Fruit fly (Drosophila melanogaster) whole organism, embryonic: ENCODE measurements around the gene CG43998.
A peak's percentile ranks its signal among the peaks of the same experiment; 100 is the strongest.

Experiments used
- CG14860 ChIP-seq: fragments of 200-800 bp; sonication (Bioruptor generic); IDR thresholded peaks from 3 replicates; pipeline ENCODE4 v1.3.6; 2022; ENCODE audit warnings: missing biosample characterization, missing genetic modification characterization; ENCODE audit not compliant: partially characterized antibody
- CG15011 ChIP-seq: fragments of 200-800 bp; sonication (Bioruptor generic); optimal IDR thresholded peaks from 3 replicates; lab custom pipeline; 2018; ENCODE audit warnings: missing biosample characterization, mild to moderate bottlenecking, missing genetic modification characterization
- CG17186 ChIP-seq: fragments of 200-800 bp; sonication (Bioruptor generic); optimal IDR thresholded peaks from 3 replicates; lab custom pipeline; 2017; ENCODE audit warnings: missing biosample characterization, missing genetic modification reagents, missing genetic modification characterization
- CG17361 ChIP-seq: fragments of 200-800 bp; sonication (Bioruptor generic); IDR thresholded peaks from 3 replicates; pipeline ENCODE4 v1.3.6; 2022; ENCODE audit warnings: missing biosample characterization, missing genetic modification characterization
- CG18476 ChIP-seq: fragments of 200-800 bp; sonication (Bioruptor generic); optimal IDR thresholded peaks from 2 replicates; lab custom pipeline; 2016; ENCODE audit warnings: missing biosample characterization, mild to moderate bottlenecking, missing genetic modification characterization
- CG2199 ChIP-seq: fragments of 200-800 bp; sonication (Bioruptor generic); IDR thresholded peaks from 3 replicates; pipeline ENCODE4 v1.3.6; 2022; ENCODE audit warnings: missing biosample characterization, missing genetic modification characterization
- CG2712 ChIP-seq: fragments of 200-800 bp; optimal IDR thresholded peaks from 3 replicates; lab custom pipeline; 2019; ENCODE audit warnings: missing biosample characterization, mild to moderate bottlenecking, missing genetic modification characterization, moderate library complexity
- CG33213 ChIP-seq: fragments of 200-800 bp; sonication (Bioruptor generic); optimal IDR thresholded peaks from 3 replicates; lab custom pipeline; 2016; ENCODE audit warnings: missing biosample characterization, missing genetic modification characterization
- CG4360 ChIP-seq: fragments of 200-800 bp; sonication (Bioruptor generic); IDR thresholded peaks from 2 replicates; pipeline ENCODE4 v1.3.6; 2022; ENCODE audit warnings: missing biosample characterization, missing genetic modification characterization
- CG6175 ChIP-seq: fragments of 200-800 bp; sonication (Bioruptor generic); IDR thresholded peaks from 3 replicates; pipeline ENCODE4 v1.3.6; 2022; ENCODE audit warnings: missing biosample characterization, missing genetic modification characterization
- CG9797 ChIP-seq: fragments of 200-800 bp; sonication (Bioruptor generic); optimal IDR thresholded peaks from 3 replicates; lab custom pipeline; 2018; ENCODE audit warnings: missing biosample characterization, mild to moderate bottlenecking, missing genetic modification characterization
- Camta ChIP-seq: fragments of 200-800 bp; sonication (Bioruptor generic); optimal IDR thresholded peaks from 2 replicates; lab custom pipeline; 2016; ENCODE audit warnings: missing biosample characterization, missing genetic modification characterization
- CoRest ChIP-seq: fragments of 200-800 bp; sonication (Bioruptor generic); optimal IDR thresholded peaks from 3 replicates; lab custom pipeline; 2018; ENCODE audit warnings: missing biosample characterization, mild to moderate bottlenecking, missing genetic modification characterization, moderate library complexity
- Dip2 ChIP-seq: fragments of 200-800 bp; sonication (Bioruptor generic); IDR thresholded peaks from 2 replicates; pipeline ENCODE4 v1.3.6; 2022; ENCODE audit warnings: missing biosample characterization, missing genetic modification characterization
- E2f1 ChIP-seq: fragments of 200-800 bp; sonication (Bioruptor generic); IDR thresholded peaks from 2 replicates; pipeline ENCODE4 v1.3.6; 2022; ENCODE audit warnings: missing biosample characterization, missing genetic modification characterization
- E2f2 ChIP-seq: fragments of 200-800 bp; sonication (Bioruptor generic); IDR thresholded peaks from 2 replicates; pipeline ENCODE4 v1.3.6; 2022; ENCODE audit warnings: missing biosample characterization, missing genetic modification characterization
- HmgZ ChIP-seq: fragments of 200-800 bp; sonication (Bioruptor generic); optimal IDR thresholded peaks from 2 replicates; lab custom pipeline; 2018; ENCODE audit warnings: missing biosample characterization, mild to moderate bottlenecking, missing genetic modification characterization
- MBD-R2 ChIP-seq: fragments of 200-800 bp; sonication (Bioruptor generic); IDR thresholded peaks from 2 replicates; pipeline ENCODE4 v1.3.6; 2022; ENCODE audit warnings: missing biosample characterization, missing genetic modification characterization
- MESR4 ChIP-seq: fragments of 200-800 bp; sonication (Bioruptor generic); optimal IDR thresholded peaks from 2 replicates; lab custom pipeline; 2018; ENCODE audit warnings: missing biosample characterization, mild to moderate bottlenecking, missing genetic modification characterization, moderate library complexity
- Mad ChIP-seq: fragments of 200-800 bp; sonication (Bioruptor generic); optimal IDR thresholded peaks from 2 replicates; lab custom pipeline; 2016; ENCODE audit warnings: missing biosample characterization, missing genetic modification characterization
- Meics ChIP-seq: fragments of 200-800 bp; sonication (Bioruptor generic); optimal IDR thresholded peaks from 2 replicates; lab custom pipeline; 2017; ENCODE audit warnings: missing biosample characterization, mild to moderate bottlenecking, missing genetic modification characterization
- Myb ChIP-seq: fragments of 200-800 bp; sonication (Bioruptor generic); optimal IDR thresholded peaks from 2 replicates; lab custom pipeline; 2016; ENCODE audit warnings: missing biosample characterization, missing genetic modification characterization
- NC2α ChIP-seq: fragments of 200-800 bp; sonication (Bioruptor generic); optimal IDR thresholded peaks from 2 replicates; lab custom pipeline; 2016; ENCODE audit warnings: missing biosample characterization, missing genetic modification characterization
- Spps ChIP-seq: fragments of 200-800 bp; sonication (Bioruptor generic); optimal IDR thresholded peaks from 2 replicates; lab custom pipeline; 2018; ENCODE audit warnings: missing biosample characterization, mild to moderate bottlenecking, missing genetic modification characterization
- al ChIP-seq: fragments of 200-800 bp; sonication (Bioruptor generic); IDR thresholded peaks from 2 replicates; pipeline ENCODE4 v1.3.6; 2022; ENCODE audit warnings: missing biosample characterization, missing genetic modification characterization
- amos ChIP-seq: fragments of 200-800 bp; sonication (Bioruptor generic); IDR thresholded peaks from 2 replicates; pipeline ENCODE4 v1.3.6; 2022; ENCODE audit warnings: missing biosample characterization, missing genetic modification characterization; ENCODE audit not compliant: partially characterized antibody
- bab2 ChIP-seq: fragments of 200-800 bp; sonication (Bioruptor generic); optimal IDR thresholded peaks from 2 replicates; lab custom pipeline; 2016; ENCODE audit warnings: missing biosample characterization, missing genetic modification characterization
- chinmo ChIP-seq: fragments of 200-800 bp; sonication (Bioruptor generic); IDR thresholded peaks from 4 replicates; pipeline ENCODE4 v1.3.6; 2022; ENCODE audit warnings: missing biosample characterization, missing genetic modification characterization; ENCODE audit not compliant: partially characterized antibody
- croc ChIP-seq: fragments of 200-800 bp; sonication (Bioruptor generic); conservative IDR thresholded peaks from 3 replicates; pipeline ENCODE4 v1.3.6; 2022; ENCODE audit warnings: missing biosample characterization, missing genetic modification characterization
- esg ChIP-seq: fragments of 200-800 bp; sonication (Bioruptor generic); conservative IDR thresholded peaks from 2 replicates; pipeline ENCODE4 v1.3.6; 2022; ENCODE audit warnings: missing biosample characterization, missing genetic modification characterization
- eyg ChIP-seq: fragments of 200-800 bp; sonication (Bioruptor generic); optimal IDR thresholded peaks from 3 replicates; lab custom pipeline; 2016; ENCODE audit warnings: missing biosample characterization, missing genetic modification characterization
- fd3F ChIP-seq: fragments of 200-800 bp; sonication (Bioruptor generic); optimal IDR thresholded peaks from 2 replicates; lab custom pipeline; 2018; ENCODE audit warnings: missing biosample characterization, mild to moderate bottlenecking, missing genetic modification characterization, moderate library complexity
- fd64A ChIP-seq: fragments of 200-800 bp; sonication (Bioruptor generic); optimal IDR thresholded peaks from 3 replicates; lab custom pipeline; 2018; ENCODE audit warnings: missing biosample characterization, mild to moderate bottlenecking, missing genetic modification characterization
- gcm ChIP-seq: fragments of 200-800 bp; sonication (Bioruptor generic); optimal IDR thresholded peaks from 2 replicates; lab custom pipeline; 2019; ENCODE audit warnings: missing biosample characterization, mild to moderate bottlenecking, missing genetic modification characterization, moderate library complexity
- gem ChIP-seq: fragments of 200-800 bp; sonication (Bioruptor generic); optimal IDR thresholded peaks from 2 replicates; lab custom pipeline; 2019; ENCODE audit warnings: missing biosample characterization, mild to moderate bottlenecking, missing genetic modification characterization, moderate library complexity
- hkb ChIP-seq, 2 experiments: fragments of 200-800 bp in 1 of 2; fragments of >200 bp in 1 of 2; sonication (Bioruptor generic) in 1 of 2; IDR thresholded peaks in 1 of 2; optimal IDR thresholded peaks in 1 of 2; 2 replicates each; pipeline versions ENCODE4 v1.3.6 to Lab custom; 2017 to 2022; ENCODE audit warnings: missing biosample characterization in 1 of 2, missing genetic modification characterization in 1 of 2
- ind ChIP-seq: fragments of 200-800 bp; sonication (Bioruptor generic); optimal IDR thresholded peaks from 3 replicates; lab custom pipeline; 2016; ENCODE audit warnings: missing biosample characterization, missing genetic modification characterization
- inv ChIP-seq: fragments of 200-800 bp; sonication (Bioruptor generic); IDR thresholded peaks from 2 replicates; pipeline ENCODE4 v1.3.6; 2022; ENCODE audit warnings: missing biosample characterization, missing genetic modification characterization; ENCODE audit not compliant: partially characterized antibody
- mld ChIP-seq: fragments of 200-800 bp; sonication (Bioruptor generic); IDR thresholded peaks from 3 replicates; pipeline ENCODE4 v1.3.6; 2022; ENCODE audit warnings: missing biosample characterization, missing genetic modification characterization; ENCODE audit not compliant: partially characterized antibody
- nmo ChIP-seq: fragments of 200-800 bp; sonication (Bioruptor generic); optimal IDR thresholded peaks from 2 replicates; lab custom pipeline; 2018; ENCODE audit warnings: missing biosample characterization, mild to moderate bottlenecking, missing genetic modification characterization, moderate library complexity
- oc ChIP-seq: fragments of 200-800 bp; sonication (Bioruptor generic); optimal IDR thresholded peaks from 2 replicates; lab custom pipeline; 2018; ENCODE audit warnings: missing biosample characterization, mild to moderate bottlenecking, missing genetic modification characterization, moderate library complexity
- phol ChIP-seq: fragments of 200-800 bp; sonication (Bioruptor generic); optimal IDR thresholded peaks from 3 replicates; lab custom pipeline; 2018; ENCODE audit warnings: missing biosample characterization, mild to moderate bottlenecking, missing genetic modification characterization, moderate library complexity
- rib ChIP-seq: fragments of 200-800 bp; sonication (Bioruptor generic); IDR thresholded peaks from 2 replicates; pipeline ENCODE4 v1.3.6; 2022; ENCODE audit warnings: missing biosample characterization, missing genetic modification characterization
- row ChIP-seq: fragments of 200-800 bp; sonication (Bioruptor generic); IDR thresholded peaks from 3 replicates; pipeline ENCODE4 v1.3.6; 2022; ENCODE audit warnings: missing biosample characterization, missing genetic modification characterization
- tap ChIP-seq: fragments of 200-800 bp; optimal IDR thresholded peaks from 3 replicates; lab custom pipeline; 2019; ENCODE audit warnings: missing biosample characterization, mild to moderate bottlenecking, missing genetic modification characterization, moderate library complexity
- tgo ChIP-seq: fragments of 200-800 bp; sonication (Bioruptor generic); IDR thresholded peaks from 3 replicates; pipeline ENCODE4 v1.3.6; 2022; ENCODE audit warnings: missing biosample characterization, missing genetic modification characterization
- tna ChIP-seq: fragments of 200-800 bp; sonication (Bioruptor generic); IDR thresholded peaks from 2 replicates; pipeline ENCODE4 v1.3.6; 2022; ENCODE audit warnings: missing biosample characterization, missing genetic modification characterization; ENCODE audit not compliant: partially characterized antibody
- trh ChIP-seq: fragments of 200-800 bp; sonication (Bioruptor generic); optimal IDR thresholded peaks from 2 replicates; lab custom pipeline; 2016; ENCODE audit warnings: missing biosample characterization, missing genetic modification characterization
- unc-4 ChIP-seq: fragments of 200-800 bp; sonication (Bioruptor generic); IDR thresholded peaks from 2 replicates; pipeline ENCODE4 v1.3.6; 2022; ENCODE audit warnings: missing biosample characterization, missing genetic modification characterization; ENCODE audit not compliant: partially characterized antibody
- zfh2 ChIP-seq: fragments of 200-800 bp; sonication (Bioruptor generic); optimal IDR thresholded peaks from 2 replicates; lab custom pipeline; 2016; ENCODE audit warnings: missing biosample characterization, missing genetic modification characterization

CG43998 gene

DNA sequence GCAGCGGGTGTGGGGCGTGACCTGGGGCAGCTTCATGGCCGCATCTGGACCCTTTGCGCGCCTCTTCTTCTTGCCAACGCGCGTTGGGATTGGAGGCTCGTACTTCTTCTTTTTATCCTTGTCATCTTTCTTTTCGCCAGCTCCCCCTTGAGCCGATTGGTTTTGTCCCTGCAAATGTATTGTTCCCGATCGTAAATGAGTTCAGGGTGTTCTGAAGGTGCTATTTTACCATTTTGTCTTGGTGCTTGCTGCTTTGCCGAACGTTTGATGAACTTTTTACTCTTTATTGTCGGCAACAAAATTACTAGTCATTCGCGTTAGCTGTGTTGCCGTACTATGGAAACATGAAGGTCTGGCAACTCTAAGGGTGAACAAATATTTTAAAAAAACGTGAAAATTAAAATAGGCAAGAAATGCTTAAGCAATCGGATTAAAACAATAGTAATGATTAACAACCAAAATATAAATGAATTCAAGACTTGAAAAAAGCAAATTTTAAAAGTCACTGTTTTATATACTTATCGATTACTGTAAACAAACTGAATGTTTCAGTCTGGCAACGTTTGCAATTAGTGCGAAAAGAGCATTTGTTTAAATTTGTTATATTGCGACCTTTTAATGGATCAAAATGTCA lies 2.4 kb upstream of the CG43998 start, which contains the start of the genes Rpt2 and CG13599 (continued):
- TF ChIP-seq amos (GFP tag; lab: Robert Waterston, UW) (peak; percentile 32; the same call in 1 of the 2 replicates), HmgZ (peak; percentile 69), CG14860 (0 out of 3 replicates have a peak, but pooled peaks have one; percentile 20), row (peak; percentile 50; the same call in 2 of the 3 replicates), tap (tag; lab: Kevin White, UChicago) (no peak), oc (tag; lab: Kevin White, UChicago) (no peak), nmo (GFP tag; lab: Kevin White, UChicago) (peak; percentile 60), CG17361 (GFP tag; lab: Robert Waterston, UW) (peak; percentile 41; the same call in 1 of the 3 replicates), zfh2 (no peak), CG9797 (GFP tag; lab: Kevin White, UChicago) (peak; percentile 37), CoRest (tag; lab: Kevin White, UChicago) (peak; percentile 41), inv (0 out of 2 replicates have a peak, but pooled peaks have one; percentile 23), unc-4 (GFP tag; lab: Robert Waterston, UW) (peak; percentile 63), Mad (peak; percentile 14), Meics (GFP tag; lab: Kevin White, UChicago) (no peak), CG17186 (peak; percentile 69), bab2 (GFP tag; lab: Kevin White, UChicago) (peak; percentile 6), hkb (optimal IDR thresholded peaks at IDR 0.05; lab: Kevin White, UChicago) (peak; percentile 82), hkb (GFP tag; IDR thresholded peaks at IDR 0.05; lab: Robert Waterston, UW) (no peak), eyg (no peak), chinmo (0 out of 4 replicates have a peak, but pooled peaks have one; percentile 14), E2f2 (GFP tag; lab: Robert Waterston, UW) (peak; percentile 91), Myb (GFP tag; lab: Kevin White, UChicago) (peak; percentile 64), MBD-R2 (GFP tag; lab: Robert Waterston, UW) (peak; percentile 74), MESR4 (peak; percentile 81), CG2712 (peak; percentile 46), CG2199 (GFP tag; lab: Robert Waterston, UW) (no peak), Camta (GFP tag; lab: Kevin White, UChicago) (peak; percentile 15), tgo (GFP tag; lab: Robert Waterston, UW) (no peak)

DNA sequence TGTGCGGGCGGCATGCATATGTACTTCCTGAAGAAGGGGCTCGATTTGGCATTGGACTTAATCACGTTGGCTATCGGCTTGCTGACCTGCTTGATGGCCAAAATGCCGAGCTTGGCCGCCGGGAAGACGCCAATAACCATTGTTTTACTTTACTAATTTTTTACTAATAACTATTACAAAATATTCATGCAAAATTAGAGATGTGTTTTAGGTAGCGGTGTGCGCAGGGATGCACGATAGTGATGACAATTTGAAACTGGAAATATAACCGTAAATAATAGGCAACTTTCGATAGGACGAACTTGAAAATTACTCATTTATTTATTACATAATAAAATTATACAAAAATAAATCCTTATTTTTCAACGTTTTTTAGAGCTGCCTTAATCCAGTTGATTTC lies 1.4 kb downstream of the CG43998 start, which contains the start of gene CG13601:
Gene CG13601, minus strand, starts transcription at position 206 of the 400 bp plus-strand sequence.
- no peak for TF ChIP-seq trh (GFP tag; lab: Kevin White, UChicago)
- no peak for TF ChIP-seq CG6175 (GFP tag; lab: Robert Waterston, UW)
- TF ChIP-seq gcm (GFP tag; lab: Kevin White, UChicago) = peak; percentile 4
- peak; percentile 87 for TF ChIP-seq Myb (GFP tag; lab: Kevin White, UChicago)
- no peak for TF ChIP-seq NC2α (GFP tag; lab: Kevin White, UChicago)
- 0 out of 2 replicates have a peak, but pooled peaks have one; percentile 37 for TF ChIP-seq al
- TF ChIP-seq rib = no peak
- TF ChIP-seq gem (tag; lab: Kevin White, UChicago) = peak; percentile 46
- TF ChIP-seq CG18476 (GFP tag; lab: Kevin White, UChicago) = no peak
- TF ChIP-seq phol = peak; percentile 27
- no peak for TF ChIP-seq fd3F
- TF ChIP-seq CG33213 (GFP tag; lab: Kevin White, UChicago) = no peak
- TF ChIP-seq CG15011 (GFP tag; lab: Kevin White, UChicago) = no peak
- TF ChIP-seq croc (GFP tag; lab: Robert Waterston, UW) = no peak
- TF ChIP-seq E2f1 (GFP tag; lab: Robert Waterston, UW) = no peak
- TF ChIP-seq Dip2 (GFP tag; lab: Robert Waterston, UW) = no peak
- TF ChIP-seq esg (GFP tag; lab: Robert Waterston, UW) = no peak
- TF ChIP-seq ind (GFP tag; lab: Kevin White, UChicago) = peak; percentile 9
- no peak for TF ChIP-seq Spps (tag; lab: Kevin White, UChicago)
- 0 out of 3 replicates have a peak, but pooled peaks have one; percentile 29 for TF ChIP-seq mld (GFP tag; lab: Robert Waterston, UW)
- TF ChIP-seq fd64A (GFP tag; lab: Kevin White, UChicago) = no peak
- TF ChIP-seq tna (GFP tag; lab: Robert Waterston, UW) = no peak
- no peak for TF ChIP-seq CG4360
